Fruit fly (Drosophila melanogaster): ENCODE data around the gene CG1674.

Gene CG1674

dm6 chr4:210011-210649 is 20.4 kb upstream of the CG1674 start, which contains the start of gene Crk:
Crk (plus strand) TSS chr4:210224.
- TF ChIP-seq tj (GFP tag; optimal IDR thresholded peaks at IDR 0.05) (no peak), CG7101 (tag; optimal IDR thresholded peaks at IDR 0.05) (no peak), toe (GFP tag; optimal IDR thresholded peaks at IDR 0.05) (no peak), CG11617 (GFP tag; optimal IDR thresholded peaks at IDR 0.05) (no peak), Mnt (GFP tag; optimal IDR thresholded peaks at IDR 0.05) (no peak), Clk (GFP tag; optimal IDR thresholded peaks at IDR 0.05) (no peak), kay (GFP tag; ENCODE audit: borderline replicate concordance) (peak; percentile 75), cic (GFP tag; optimal IDR thresholded peaks at IDR 0.05) (no peak), ovo (GFP tag; optimal IDR thresholded peaks at IDR 0.05) (no peak), cnc (optimal IDR thresholded peaks at IDR 0.05) (no peak), bab1 (GFP tag; optimal IDR thresholded peaks at IDR 0.05) (peak; percentile 3), CG1620 (GFP tag; optimal IDR thresholded peaks at IDR 0.05) (peak; percentile 33), CG12768 (GFP tag; optimal IDR thresholded peaks at IDR 0.05) (no peak)

dm6 chr4:225824-226223 is 4.7 kb upstream of the CG1674 start:
- TF ChIP-seq CG7045 (GFP tag; optimal IDR thresholded peaks at IDR 0.05) (no peak), CG5204 (GFP tag; optimal IDR thresholded peaks at IDR 0.05) (peak; percentile 14), CG14711 (tag; optimal IDR thresholded peaks at IDR 0.05) (no peak), cic (GFP tag; optimal IDR thresholded peaks at IDR 0.05) (peak; percentile 51), kay (GFP tag; ENCODE audit: borderline replicate concordance) (peak; percentile 86)

dm6 chr4:226751-227150 is 3.8 kb upstream of the CG1674 start:
- TF ChIP-seq CG1620 (GFP tag; optimal IDR thresholded peaks at IDR 0.05) (no peak), Mnt (GFP tag; optimal IDR thresholded peaks at IDR 0.05) (no peak), Clk (GFP tag; optimal IDR thresholded peaks at IDR 0.05) (no peak), CG12768 (GFP tag; optimal IDR thresholded peaks at IDR 0.05) (no peak), pad (GFP tag; optimal IDR thresholded peaks at IDR 0.05) (no peak), cnc (optimal IDR thresholded peaks at IDR 0.05) (no peak), CG14711 (tag; optimal IDR thresholded peaks at IDR 0.05) (no peak), CG33017 (tag; optimal IDR thresholded peaks at IDR 0.05) (no peak), kay (GFP tag; ENCODE audit: borderline replicate concordance) (no peak), tj (GFP tag; optimal IDR thresholded peaks at IDR 0.05) (no peak), CG7045 (GFP tag; optimal IDR thresholded peaks at IDR 0.05) (no peak), CG7101 (tag; optimal IDR thresholded peaks at IDR 0.05) (no peak), cic (GFP tag; optimal IDR thresholded peaks at IDR 0.05) (no peak)

- peak; percentile 17 for TF ChIP-seq bab1 (GFP tag; optimal IDR thresholded peaks at IDR 0.05)
- TF ChIP-seq kay (GFP tag; ENCODE audit: borderline replicate concordance), result peak; percentile 38
- TF ChIP-seq Mnt (GFP tag; optimal IDR thresholded peaks at IDR 0.05), result no peak
- TF ChIP-seq CG1620 (GFP tag; optimal IDR thresholded peaks at IDR 0.05), result no peak
- TF ChIP-seq CG12768 (GFP tag; optimal IDR thresholded peaks at IDR 0.05), result no peak
Observed at dm6 chr4:227648-228047, 2.9 kb upstream of the CG1674 start, which contains the start of the genes CG31999 and yellow-h. CG31999 (minus strand) TSS chr4:227748. yellow-h (plus strand) TSS chr4:227922.

- TF ChIP-seq CG5204 (GFP tag; optimal IDR thresholded peaks at IDR 0.05) (no peak), CG7101 (tag; optimal IDR thresholded peaks at IDR 0.05) (no peak), cic (GFP tag; optimal IDR thresholded peaks at IDR 0.05) (no peak), tj (GFP tag; optimal IDR thresholded peaks at IDR 0.05) (no peak), CG11617 (GFP tag; optimal IDR thresholded peaks at IDR 0.05) (no peak), kay (GFP tag; ENCODE audit: borderline replicate concordance) (no peak), CG14711 (tag; optimal IDR thresholded peaks at IDR 0.05) (no peak), CG33017 (tag; optimal IDR thresholded peaks at IDR 0.05) (no peak), CG7045 (GFP tag; optimal IDR thresholded peaks at IDR 0.05) (no peak), toe (GFP tag; optimal IDR thresholded peaks at IDR 0.05) (no peak), cnc (optimal IDR thresholded peaks at IDR 0.05) (no peak), Crg-1 (GFP tag; optimal IDR thresholded peaks at IDR 0.05) (no peak), CG1620 (GFP tag; optimal IDR thresholded peaks at IDR 0.05) (no peak), Mnt (GFP tag; optimal IDR thresholded peaks at IDR 0.05) (no peak), Hr96 (GFP tag; optimal IDR thresholded peaks at IDR 0.05) (no peak), Clk (GFP tag; optimal IDR thresholded peaks at IDR 0.05) (no peak), bab1 (GFP tag; optimal IDR thresholded peaks at IDR 0.05) (no peak), pad (GFP tag; optimal IDR thresholded peaks at IDR 0.05) (no peak), ovo (GFP tag; optimal IDR thresholded peaks at IDR 0.05) (no peak)
Observed at dm6 chr4:231185-231584, 655 bp downstream of the CG1674 start.

- TF ChIP-seq Crg-1 (GFP tag; optimal IDR thresholded peaks at IDR 0.05), result no peak
- no peak for TF ChIP-seq bab1 (GFP tag; optimal IDR thresholded peaks at IDR 0.05)
- no peak for TF ChIP-seq CG12768 (GFP tag; optimal IDR thresholded peaks at IDR 0.05)
- TF ChIP-seq kay (GFP tag; ENCODE audit: borderline replicate concordance), result peak; percentile 20
Observed at dm6 chr4:238400-238799, 7.9 kb downstream of the CG1674 start.

- TF ChIP-seq kay (GFP tag; ENCODE audit: borderline replicate concordance) (peak; percentile 91), CG7045 (GFP tag; optimal IDR thresholded peaks at IDR 0.05) (no peak)
Observed at dm6 chr4:240850-241249, 10.3 kb downstream of the CG1674 start.
